Worm (Caenorhabditis elegans): ENCODE data around the gene far-2.

far-2 gene

DNA sequence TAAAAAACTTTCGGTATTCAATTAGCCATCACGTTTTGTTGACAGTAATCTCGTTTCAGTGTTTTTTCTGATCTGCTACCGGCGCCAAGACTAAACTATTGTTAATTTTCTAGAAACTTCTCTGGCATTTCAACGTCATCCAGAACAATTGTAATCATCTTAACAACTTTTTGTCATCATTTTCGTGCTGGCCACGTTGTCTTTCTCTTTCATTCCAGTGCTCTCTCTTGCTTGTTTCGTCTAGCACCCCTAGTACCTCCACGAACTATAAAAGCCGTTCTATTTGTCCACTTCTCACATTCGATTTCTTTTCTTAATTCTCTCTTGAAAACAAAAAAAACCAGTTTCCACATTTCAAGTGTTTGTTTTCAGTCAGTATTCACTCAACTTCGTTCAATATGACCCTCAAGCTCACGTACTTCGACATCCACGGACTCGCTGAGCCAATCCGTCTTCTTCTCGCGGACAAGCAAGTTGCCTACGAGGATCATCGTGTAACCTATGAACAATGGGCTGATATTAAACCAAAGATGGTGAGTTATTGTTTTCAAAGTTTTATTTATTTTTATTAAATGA lies 22.6 kb upstream of the far-2 start, which contains the start of gene gst-1:
Gene gst-1 (plus strand): TSS at position 373 of the 576 bp plus-strand sequence.
- TF ChIP-seq hmbx-1 (tag; optimal IDR thresholded peaks at IDR 0.05) (no peak), scrt-1 (GFP tag; IDR thresholded peaks at IDR 0.05) (no peak), B0310.2 (tag; optimal IDR thresholded peaks at IDR 0.05) (no peak), aly-1 (tag; optimal IDR thresholded peaks at IDR 0.05) (no peak), tbx-11 (GFP tag; IDR thresholded peaks at IDR 0.05) (no peak), flt-1 (GFP tag; IDR thresholded peaks at IDR 0.05) (no peak), tra-4 (tag; optimal IDR thresholded peaks at IDR 0.05) (no peak), hnd-1 (tag; optimal IDR thresholded peaks at IDR 0.05) (no peak), sea-1 (GFP tag; conservative IDR thresholded peaks at IDR 0.05) (no peak), pes-1 (GFP tag; IDR thresholded peaks at IDR 0.05) (no peak), ets-7 (tag; optimal IDR thresholded peaks at IDR 0.05) (no peak), hmg-4 (GFP tag; optimal IDR thresholded peaks at IDR 0.05) (no peak), F13C5.2 (tag; optimal IDR thresholded peaks at IDR 0.05) (no peak), ceh-13 (GFP tag; optimal IDR thresholded peaks at IDR 0.05) (no peak), ceh-36 (tag; optimal IDR thresholded peaks at IDR 0.05) (no peak), ama-1 (optimal IDR thresholded peaks at IDR 0.05) (no peak), tbx-37 (GFP tag; conservative IDR thresholded peaks at IDR 0.05) (no peak)

- TF ChIP-seq tra-4 (tag; optimal IDR thresholded peaks at IDR 0.05): no peak
- TF ChIP-seq ets-7 (tag; optimal IDR thresholded peaks at IDR 0.05): no peak
- TF ChIP-seq sea-1 (GFP tag; conservative IDR thresholded peaks at IDR 0.05): no peak
- no peak for TF ChIP-seq F13C5.2 (tag; optimal IDR thresholded peaks at IDR 0.05)
- no peak for TF ChIP-seq B0310.2 (tag; optimal IDR thresholded peaks at IDR 0.05)
- no peak for TF ChIP-seq hnd-1 (tag; optimal IDR thresholded peaks at IDR 0.05)
Measured at ce11 chrIII:9060267-9060666, 21.4 kb upstream of the far-2 start.

- TF ChIP-seq flt-1 (GFP tag; IDR thresholded peaks at IDR 0.05) (no peak), tbx-37 (GFP tag; conservative IDR thresholded peaks at IDR 0.05) (no peak), tbx-11 (GFP tag; IDR thresholded peaks at IDR 0.05) (no peak), B0310.2 (tag; optimal IDR thresholded peaks at IDR 0.05) (no peak), hmg-4 (GFP tag; optimal IDR thresholded peaks at IDR 0.05) (no peak)
Measured at ce11 chrIII:9069712-9070111, 11.9 kb upstream of the far-2 start.

- TF ChIP-seq tbx-11 (GFP tag; IDR thresholded peaks at IDR 0.05) (no peak), aly-1 (tag; optimal IDR thresholded peaks at IDR 0.05) (no peak), flt-1 (GFP tag; IDR thresholded peaks at IDR 0.05) (no peak), hmg-4 (GFP tag; optimal IDR thresholded peaks at IDR 0.05) (no peak), hnd-1 (tag; optimal IDR thresholded peaks at IDR 0.05) (no peak), ets-7 (tag; optimal IDR thresholded peaks at IDR 0.05) (no peak), tbx-37 (GFP tag; conservative IDR thresholded peaks at IDR 0.05) (no peak), pes-1 (GFP tag; IDR thresholded peaks at IDR 0.05) (no peak), ceh-13 (GFP tag; optimal IDR thresholded peaks at IDR 0.05) (no peak), ama-1 (optimal IDR thresholded peaks at IDR 0.05) (no peak), hmbx-1 (tag; optimal IDR thresholded peaks at IDR 0.05) (no peak), tra-4 (tag; optimal IDR thresholded peaks at IDR 0.05) (no peak), F13C5.2 (tag; optimal IDR thresholded peaks at IDR 0.05) (no peak), ceh-36 (tag; optimal IDR thresholded peaks at IDR 0.05) (no peak), sea-1 (GFP tag; conservative IDR thresholded peaks at IDR 0.05) (no peak), scrt-1 (GFP tag; IDR thresholded peaks at IDR 0.05) (no peak), B0310.2 (tag; optimal IDR thresholded peaks at IDR 0.05) (no peak)
Measured at ce11 chrIII:9071372-9071771, 10.3 kb upstream of the far-2 start, which contains the start of gene lin-12. TSS of gene lin-12 (minus strand) at chrIII:9071472.

- no peak for TF ChIP-seq hmbx-1 (tag; optimal IDR thresholded peaks at IDR 0.05)
- no peak for TF ChIP-seq hnd-1 (tag; optimal IDR thresholded peaks at IDR 0.05)
- TF ChIP-seq tra-4 (tag; optimal IDR thresholded peaks at IDR 0.05): no peak
- TF ChIP-seq F13C5.2 (tag; optimal IDR thresholded peaks at IDR 0.05): no peak
- TF ChIP-seq B0310.2 (tag; optimal IDR thresholded peaks at IDR 0.05): no peak
- no peak for TF ChIP-seq ama-1 (optimal IDR thresholded peaks at IDR 0.05)
- no peak for TF ChIP-seq tbx-11 (GFP tag; IDR thresholded peaks at IDR 0.05)
- TF ChIP-seq tbx-37 (GFP tag; conservative IDR thresholded peaks at IDR 0.05): no peak
- TF ChIP-seq aly-1 (tag; optimal IDR thresholded peaks at IDR 0.05): no peak
- no peak for TF ChIP-seq ets-7 (tag; optimal IDR thresholded peaks at IDR 0.05)
- no peak for TF ChIP-seq scrt-1 (GFP tag; IDR thresholded peaks at IDR 0.05)
- no peak for TF ChIP-seq ceh-36 (tag; optimal IDR thresholded peaks at IDR 0.05)
- TF ChIP-seq sea-1 (GFP tag; conservative IDR thresholded peaks at IDR 0.05): no peak
- TF ChIP-seq pes-1 (GFP tag; IDR thresholded peaks at IDR 0.05): no peak
- no peak for TF ChIP-seq ceh-13 (GFP tag; optimal IDR thresholded peaks at IDR 0.05)
- no peak for TF ChIP-seq hmg-4 (GFP tag; optimal IDR thresholded peaks at IDR 0.05)
- no peak for TF ChIP-seq flt-1 (GFP tag; IDR thresholded peaks at IDR 0.05)
Measured at ce11 chrIII:9072704-9073103, 8.9 kb upstream of the far-2 start.

- TF ChIP-seq tbx-11 (GFP tag; IDR thresholded peaks at IDR 0.05) (no peak), ceh-36 (tag; optimal IDR thresholded peaks at IDR 0.05) (no peak), F13C5.2 (tag; optimal IDR thresholded peaks at IDR 0.05) (no peak), flt-1 (GFP tag; IDR thresholded peaks at IDR 0.05) (no peak), scrt-1 (GFP tag; IDR thresholded peaks at IDR 0.05) (no peak), ets-7 (tag; optimal IDR thresholded peaks at IDR 0.05) (no peak), tra-4 (tag; optimal IDR thresholded peaks at IDR 0.05) (no peak), ceh-13 (GFP tag; optimal IDR thresholded peaks at IDR 0.05) (no peak), tbx-37 (GFP tag; conservative IDR thresholded peaks at IDR 0.05) (no peak), ama-1 (optimal IDR thresholded peaks at IDR 0.05) (no peak), B0310.2 (tag; optimal IDR thresholded peaks at IDR 0.05) (no peak)
Measured at ce11 chrIII:9075539-9075938, 6.1 kb upstream of the far-2 start, which contains the start of gene F02A9.7. TSS of gene F02A9.7 (minus strand) at chrIII:9075639.

DNA sequence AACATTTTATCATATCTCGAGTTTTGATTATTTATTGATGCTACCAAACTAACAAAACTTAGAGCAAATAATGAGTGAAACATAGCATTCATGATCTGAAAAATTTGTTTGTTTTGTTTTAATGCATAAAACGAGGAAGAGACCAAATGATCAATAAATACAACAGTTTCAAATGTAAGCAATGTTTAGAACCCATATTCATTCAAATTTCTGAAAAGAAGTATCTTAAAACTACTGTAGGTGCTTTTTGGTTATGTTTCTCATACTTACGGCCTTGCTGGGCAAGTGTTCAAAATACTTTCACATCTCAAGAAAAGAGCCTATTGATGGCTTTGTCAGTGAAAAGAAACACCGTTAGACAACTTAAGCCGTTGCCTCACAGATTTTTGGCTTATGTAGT lies 3.9 kb upstream of the far-2 start, which contains the start of gene F02A9.1:
Gene F02A9.1 (minus strand): TSS at position 101 of the 400 bp plus-strand sequence.
- TF ChIP-seq scrt-1 (GFP tag; IDR thresholded peaks at IDR 0.05) (no peak), ama-1 (optimal IDR thresholded peaks at IDR 0.05) (no peak), tbx-11 (GFP tag; IDR thresholded peaks at IDR 0.05) (no peak), ets-7 (tag; optimal IDR thresholded peaks at IDR 0.05) (no peak), hnd-1 (tag; optimal IDR thresholded peaks at IDR 0.05) (no peak), sea-1 (GFP tag; conservative IDR thresholded peaks at IDR 0.05) (no peak), pes-1 (GFP tag; IDR thresholded peaks at IDR 0.05) (no peak), hmbx-1 (tag; optimal IDR thresholded peaks at IDR 0.05) (no peak), flt-1 (GFP tag; IDR thresholded peaks at IDR 0.05) (no peak), ceh-36 (tag; optimal IDR thresholded peaks at IDR 0.05) (no peak), tra-4 (tag; optimal IDR thresholded peaks at IDR 0.05) (no peak), B0310.2 (tag; optimal IDR thresholded peaks at IDR 0.05) (no peak), tbx-37 (GFP tag; conservative IDR thresholded peaks at IDR 0.05) (no peak), ceh-13 (GFP tag; optimal IDR thresholded peaks at IDR 0.05) (no peak), F13C5.2 (tag; optimal IDR thresholded peaks at IDR 0.05) (no peak), aly-1 (tag; optimal IDR thresholded peaks at IDR 0.05) (no peak), hmg-4 (GFP tag; optimal IDR thresholded peaks at IDR 0.05) (no peak)

Measured in whole organism, early embryonic.